Fruit fly (Drosophila melanogaster) whole organism, prepupa: Measurements from ENCODE around the gene Atxn7.
A peak's percentile ranks its signal among the peaks of the same experiment; 100 is the strongest.

ENCODE experiments used
- Blimp-1 ChIP-seq: fragments of 200-800 bp; sonication (Bioruptor generic); optimal IDR thresholded peaks from 3 replicates; lab custom pipeline; 2017; ENCODE audit warnings: missing biosample characterization, missing genetic modification characterization, mild to moderate bottlenecking, moderate library complexity, missing genetic modification reagents
- CG10631 ChIP-seq: fragments of 200-800 bp; sonication (Bioruptor generic); optimal IDR thresholded peaks from 2 replicates; lab custom pipeline; 2016; ENCODE audit warnings: missing biosample characterization, missing genetic modification characterization
- CG10669 ChIP-seq: fragments of 200-800 bp; sonication (Bioruptor generic); optimal IDR thresholded peaks from 3 replicates; lab custom pipeline; 2018; ENCODE audit warnings: missing biosample characterization, mild to moderate bottlenecking, missing genetic modification characterization, moderate library complexity
- CG11762 ChIP-seq: fragments of 200-800 bp; sonication (Bioruptor generic); optimal IDR thresholded peaks from 3 replicates; lab custom pipeline; 2016; ENCODE audit warnings: missing biosample characterization, missing genetic modification characterization; ENCODE audit not compliant: insufficient read depth
- CG11902 ChIP-seq: fragments of 200-800 bp; sonication (Bioruptor generic); optimal IDR thresholded peaks from 3 replicates; lab custom pipeline; 2016; ENCODE audit warnings: missing biosample characterization, missing genetic modification characterization
- CG1621 ChIP-seq: fragments of 200-800 bp; sonication (Bioruptor generic); optimal IDR thresholded peaks from 3 replicates; lab custom pipeline; 2018; ENCODE audit warnings: missing biosample characterization, mild to moderate bottlenecking, missing genetic modification characterization
- CG16779 ChIP-seq: fragments of 200-800 bp; sonication (Bioruptor generic); optimal IDR thresholded peaks from 3 replicates; lab custom pipeline; 2017; ENCODE audit warnings: missing biosample characterization, mild to moderate bottlenecking, missing genetic modification characterization
- CG31627 ChIP-seq: fragments of 200-800 bp; sonication (Bioruptor generic); optimal IDR thresholded peaks from 3 replicates; lab custom pipeline; 2016; ENCODE audit warnings: missing biosample characterization, missing genetic modification characterization
- CG32006 ChIP-seq: fragments of 200-800 bp; sonication (Bioruptor generic); optimal IDR thresholded peaks from 3 replicates; lab custom pipeline; 2017; ENCODE audit warnings: missing biosample characterization, mild to moderate bottlenecking, missing genetic modification characterization
- CG34406 ChIP-seq: fragments of 200-800 bp; sonication (Bioruptor generic); optimal IDR thresholded peaks from 3 replicates; lab custom pipeline; 2016; ENCODE audit warnings: missing biosample characterization, missing genetic modification characterization
- CG3919 ChIP-seq: fragments of 200-800 bp; sonication (Bioruptor generic); optimal IDR thresholded peaks from 3 replicates; lab custom pipeline; 2016; ENCODE audit warnings: missing biosample characterization, missing genetic modification characterization
- CG6276 ChIP-seq: fragments of 200-800 bp; sonication (Bioruptor generic); optimal IDR thresholded peaks from 2 replicates; lab custom pipeline; 2017; ENCODE audit warnings: missing biosample characterization, mild to moderate bottlenecking, missing genetic modification characterization
- CG6792 ChIP-seq: fragments of 200-800 bp; sonication (Bioruptor generic); optimal IDR thresholded peaks from 3 replicates; lab custom pipeline; 2016; ENCODE audit warnings: missing biosample characterization, missing genetic modification characterization
- CG6808 ChIP-seq: fragments of 200-800 bp; sonication (Bioruptor generic); optimal IDR thresholded peaks from 3 replicates; lab custom pipeline; 2017; ENCODE audit warnings: missing biosample characterization, missing genetic modification characterization, mild to moderate bottlenecking, moderate library complexity, missing genetic modification reagents
- CG7368 ChIP-seq: fragments of 200-800 bp; sonication (Bioruptor generic); optimal IDR thresholded peaks from 3 replicates; lab custom pipeline; 2016; ENCODE audit warnings: missing biosample characterization, missing genetic modification characterization
- CG8119 ChIP-seq: fragments of 200-800 bp; sonication (Bioruptor generic); IDR thresholded peaks from 3 replicates; pipeline ENCODE4 v1.3.6; 2022; ENCODE audit warnings: missing biosample characterization, missing genetic modification characterization
- CG8319 ChIP-seq: fragments of 200-800 bp; sonication (Bioruptor generic); optimal IDR thresholded peaks from 3 replicates; lab custom pipeline; 2016; ENCODE audit warnings: missing biosample characterization, missing genetic modification characterization
- CG8632 ChIP-seq: fragments of 200-800 bp; sonication (Bioruptor generic); optimal IDR thresholded peaks from 3 replicates; lab custom pipeline; 2016; ENCODE audit warnings: missing biosample characterization, missing genetic modification characterization
- CG9139 ChIP-seq: fragments of 200-800 bp; sonication (Bioruptor generic); optimal IDR thresholded peaks from 3 replicates; lab custom pipeline; 2017; ENCODE audit warnings: missing biosample characterization, mild to moderate bottlenecking, missing genetic modification characterization
- Eip93F ChIP-seq: fragments of 200-800 bp; sonication (Bioruptor generic); optimal IDR thresholded peaks from 2 replicates; lab custom pipeline; 2016; ENCODE audit warnings: missing biosample characterization, mild to moderate bottlenecking, missing genetic modification characterization
- Ets21C ChIP-seq: fragments of 200-800 bp; sonication (Bioruptor generic); optimal IDR thresholded peaks from 3 replicates; lab custom pipeline; 2016; ENCODE audit warnings: missing biosample characterization, missing genetic modification characterization
- Gug ChIP-seq: fragments of 200-800 bp; sonication (Bioruptor generic); IDR thresholded peaks from 2 replicates; pipeline ENCODE4 v1.3.6; 2022; ENCODE audit warnings: missing biosample characterization, missing genetic modification characterization
- Hr39 ChIP-seq: fragments of 200-800 bp; sonication (Bioruptor generic); optimal IDR thresholded peaks from 2 replicates; lab custom pipeline; 2016; ENCODE audit warnings: missing biosample characterization, missing genetic modification characterization
- Lpt ChIP-seq: fragments of 200-800 bp; sonication (Bioruptor generic); optimal IDR thresholded peaks from 3 replicates; lab custom pipeline; 2016; ENCODE audit warnings: missing biosample characterization, missing genetic modification characterization
- Met ChIP-seq: fragments of 200-800 bp; sonication (Bioruptor generic); optimal IDR thresholded peaks from 3 replicates; lab custom pipeline; 2016; ENCODE audit warnings: missing biosample characterization, missing genetic modification characterization
- OdsH ChIP-seq: fragments of 200-800 bp; sonication (Bioruptor generic); optimal IDR thresholded peaks from 3 replicates; lab custom pipeline; 2016; ENCODE audit warnings: missing biosample characterization, missing genetic modification characterization
- Sox14 ChIP-seq: fragments of 200-800 bp; sonication (Bioruptor generic); optimal IDR thresholded peaks from 3 replicates; lab custom pipeline; 2016; ENCODE audit warnings: missing biosample characterization, missing genetic modification characterization
- Sox15 ChIP-seq: fragments of 200-800 bp; sonication (Bioruptor generic); optimal IDR thresholded peaks from 3 replicates; lab custom pipeline; 2016; ENCODE audit warnings: missing biosample characterization, missing genetic modification characterization
- achi ChIP-seq: fragments of 200-800 bp; sonication (Bioruptor generic); optimal IDR thresholded peaks from 3 replicates; lab custom pipeline; 2016; ENCODE audit warnings: missing biosample characterization, missing genetic modification characterization
- cyc ChIP-seq: fragments of 200-800 bp; sonication (Bioruptor generic); optimal IDR thresholded peaks from 3 replicates; lab custom pipeline; 2016; ENCODE audit warnings: missing biosample characterization, missing genetic modification characterization
- dsx ChIP-seq: fragments of 200-800 bp; optimal IDR thresholded peaks from 3 replicates; lab custom pipeline; 2019; ENCODE audit warnings: missing biosample characterization, mild to moderate bottlenecking, missing genetic modification characterization, moderate library complexity; ENCODE audit not compliant: poor library complexity, severe bottlenecking
- eg ChIP-seq: fragments of 200-800 bp; sonication (Bioruptor generic); IDR thresholded peaks from 3 replicates; pipeline ENCODE4 v1.3.6; 2022; ENCODE audit warnings: missing biosample characterization, missing genetic modification characterization
- esn ChIP-seq: fragments of 200-800 bp; sonication (Bioruptor generic); optimal IDR thresholded peaks from 2 replicates; lab custom pipeline; 2016; ENCODE audit warnings: missing biosample characterization, mild to moderate bottlenecking, missing genetic modification characterization, moderate library complexity
- fd59A ChIP-seq: fragments of 200-800 bp; sonication (Bioruptor generic); optimal IDR thresholded peaks from 2 replicates; lab custom pipeline; 2017; ENCODE audit warnings: missing biosample characterization, mild to moderate bottlenecking, missing genetic modification characterization, missing genetic modification reagents
- fd85E ChIP-seq: fragments of 200-800 bp; sonication (Bioruptor generic); optimal IDR thresholded peaks from 3 replicates; lab custom pipeline; 2016; ENCODE audit warnings: missing biosample characterization, missing genetic modification characterization
- fkh ChIP-seq: fragments of 200-800 bp; sonication (Bioruptor generic); optimal IDR thresholded peaks from 3 replicates; lab custom pipeline; 2017; ENCODE audit warnings: missing biosample characterization, mild to moderate bottlenecking, missing genetic modification characterization, moderate library complexity
- lz ChIP-seq: fragments of 200-800 bp; sonication (Bioruptor generic); optimal IDR thresholded peaks from 3 replicates; lab custom pipeline; 2016; ENCODE audit warnings: missing biosample characterization, missing genetic modification characterization
- net ChIP-seq: fragments of 200-800 bp; sonication (Bioruptor generic); optimal IDR thresholded peaks from 3 replicates; lab custom pipeline; 2016; ENCODE audit warnings: missing biosample characterization, missing genetic modification characterization
- salr ChIP-seq, 2 experiments: fragments of 200-800 bp; sonication (Bioruptor generic); optimal IDR thresholded peaks; 3 replicates each; lab custom pipeline; 2016 to 2018; ENCODE audit warnings: missing biosample characterization in 2 of 2, missing genetic modification characterization in 2 of 2, mild to moderate bottlenecking in 1 of 2
- spab ChIP-seq: fragments of 200-800 bp; sonication (Bioruptor generic); optimal IDR thresholded peaks from 2 replicates; lab custom pipeline; 2017; ENCODE audit warnings: missing biosample characterization, mild to moderate bottlenecking, missing genetic modification characterization, missing genetic modification reagents
- ss ChIP-seq, 2 experiments: fragments of 200-800 bp; sonication (Bioruptor generic); optimal IDR thresholded peaks; 2 replicates in 1 of 2; 3 replicates in 1 of 2; lab custom pipeline; 2017 to 2018; ENCODE audit warnings: mild to moderate bottlenecking in 2 of 2, missing biosample characterization in 2 of 2, missing genetic modification characterization in 2 of 2, moderate library complexity in 1 of 2
- svp ChIP-seq: fragments of 200-800 bp; sonication (Bioruptor generic); peaks from one replicate; lab custom pipeline; 2016; ENCODE audit warnings: missing biosample characterization, missing genetic modification characterization
- topi ChIP-seq: fragments of 200-800 bp; sonication (Bioruptor generic); optimal IDR thresholded peaks from 3 replicates; lab custom pipeline; 2016; ENCODE audit warnings: missing biosample characterization, missing genetic modification characterization
- vri ChIP-seq: fragments of 200-800 bp; sonication (Bioruptor generic); optimal IDR thresholded peaks from 3 replicates; lab custom pipeline; 2016; ENCODE audit warnings: missing biosample characterization, mild to moderate bottlenecking, missing genetic modification characterization

Atxn7 gene

dm6 chr2L:2373818-2374746, 1.6 kb upstream of the Atxn7 start, which contains the start of the genes CG3609 and CG15390 (continued):
- TF ChIP-seq CG11902 (peak; percentile 49), Met (GFP tag; lab: Kevin White, UChicago) (peak; percentile 84), Gug (GFP tag; lab: Robert Waterston, UW) (peak; percentile 46), CG31627 (peak; percentile 83), CG8319 (GFP tag; lab: Kevin White, UChicago) (peak; percentile 43), fd59A (peak; percentile 55), Sox14 (GFP tag; lab: Kevin White, UChicago) (peak; percentile 91), Sox15 (GFP tag; lab: Kevin White, UChicago) (peak; percentile 14), CG8632 (GFP tag; lab: Kevin White, UChicago) (peak; percentile 54), Lpt (GFP tag; lab: Kevin White, UChicago) (peak; percentile 66), CG1621 (tag; lab: Kevin White, UChicago) (peak; percentile 79), salr (GFP tag; optimal IDR thresholded peaks at IDR 0.05; lab: Kevin White, UChicago) (peak; percentile 73 to 76), spab (GFP tag; lab: Kevin White, UChicago) (peak; percentile 24), achi (GFP tag; lab: Kevin White, UChicago) (peak; percentile 78), CG3919 (GFP tag; lab: Kevin White, UChicago) (peak; percentile 91), vri (GFP tag; lab: Kevin White, UChicago) (peak; percentile 89), Eip93F (GFP tag; lab: Kevin White, UChicago) (peak; percentile 76), dsx (GFP tag; lab: Kevin White, UChicago) (peak; percentile 74), CG8119 (peak; percentile 75), CG6276 (GFP tag; lab: Kevin White, UChicago) (peak; percentile 81), CG7368 (GFP tag; lab: Kevin White, UChicago) (peak; percentile 60), svp (GFP tag; lab: Kevin White, UChicago) (peak; percentile 88), CG34406 (GFP tag; lab: Kevin White, UChicago) (peak; percentile 30), net (GFP tag; lab: Kevin White, UChicago) (peak; percentile 83)
- TF ChIP-seq, all 60 proteins: peak for 58

- TF ChIP-seq lz (GFP tag; lab: Kevin White, UChicago), result no peak
- TF ChIP-seq CG8119, result 0 out of 3 replicates have a peak, but pooled peaks have one; percentile 24
- no peak for TF ChIP-seq CG10669 (GFP tag; lab: Kevin White, UChicago)
These were observed 719 bp downstream of the Atxn7 start for dm6 chr2L:2376418-2376702.

dm6 chr2L:2380805-2381204, 5.2 kb downstream of the Atxn7 start, which contains the start of gene Eogt:
TSS of gene Eogt (plus strand) at chr2L:2381097.
- peak; percentile 91 for TF ChIP-seq cyc (GFP tag; lab: Kevin White, UChicago)
- TF ChIP-seq CG8319 (GFP tag; lab: Kevin White, UChicago), result peak; percentile 79
- peak; percentile 80 for TF ChIP-seq CG9139
- peak; percentile 88 for TF ChIP-seq CG16779 (tag; lab: Kevin White, UChicago)
- peak in 1 of 2 experiments; percentile 92 for TF ChIP-seq ss (GFP tag; optimal IDR thresholded peaks at IDR 0.05; lab: Kevin White, UChicago)
- peak; percentile 90 for TF ChIP-seq topi (GFP tag; lab: Kevin White, UChicago)
- peak; percentile 65 for TF ChIP-seq CG11762 (GFP tag; lab: Kevin White, UChicago)
- TF ChIP-seq achi (GFP tag; lab: Kevin White, UChicago), result peak; percentile 90
- TF ChIP-seq Sox15 (GFP tag; lab: Kevin White, UChicago), result peak; percentile 96
- TF ChIP-seq CG10631 (GFP tag; lab: Kevin White, UChicago), result peak; percentile 95
- TF ChIP-seq CG32006 (GFP tag; lab: Kevin White, UChicago), result peak; percentile 95
- peak; percentile 93 for TF ChIP-seq esn
- peak; percentile 86 for TF ChIP-seq Ets21C (GFP tag; lab: Kevin White, UChicago)
- peak; percentile 93 for TF ChIP-seq CG8632 (GFP tag; lab: Kevin White, UChicago)
- peak; percentile 99 for TF ChIP-seq eg
- peak; percentile 95 for TF ChIP-seq dsx (GFP tag; lab: Kevin White, UChicago)
- peak; percentile 93 for TF ChIP-seq CG6792 (GFP tag; lab: Kevin White, UChicago)
- peak; percentile 88 for TF ChIP-seq CG6808 (GFP tag; lab: Kevin White, UChicago)
- peak; percentile 94 for TF ChIP-seq Sox14 (GFP tag; lab: Kevin White, UChicago)
- peak; percentile 89 for TF ChIP-seq spab (GFP tag; lab: Kevin White, UChicago)
- TF ChIP-seq OdsH (GFP tag; lab: Kevin White, UChicago), result peak; percentile 96
- peak; percentile 46 for TF ChIP-seq fkh
- peak; percentile 43 for TF ChIP-seq fd85E (GFP tag; lab: Kevin White, UChicago)
- TF ChIP-seq Blimp-1 (GFP tag; lab: Kevin White, UChicago), result peak; percentile 84
- peak; percentile 90 for TF ChIP-seq Hr39
- TF ChIP-seq CG6276 (GFP tag; lab: Kevin White, UChicago), result peak; percentile 89
- peak; percentile 95 for TF ChIP-seq lz (GFP tag; lab: Kevin White, UChicago)
